Fruit fly (Drosophila melanogaster) whole organism, wandering third instar larva: ENCODE results near the gene lft.

Experiments used
- Vsx2 ChIP-seq: fragments of 200-300, 225-300 bp; sonication (Bioruptor generic); optimal IDR thresholded peaks from 2 replicates; lab custom pipeline; 2018; ENCODE audit warnings: missing biosample characterization, missing genetic modification characterization; ENCODE audit not compliant: partially characterized antibody
- psq ChIP-seq: fragments of 200-800 bp; sonication (Bioruptor generic); optimal IDR thresholded peaks from 3 replicates; lab custom pipeline; 2017; ENCODE audit warnings: missing biosample characterization, mild to moderate bottlenecking, missing genetic modification characterization, moderate library complexity

DNA sequence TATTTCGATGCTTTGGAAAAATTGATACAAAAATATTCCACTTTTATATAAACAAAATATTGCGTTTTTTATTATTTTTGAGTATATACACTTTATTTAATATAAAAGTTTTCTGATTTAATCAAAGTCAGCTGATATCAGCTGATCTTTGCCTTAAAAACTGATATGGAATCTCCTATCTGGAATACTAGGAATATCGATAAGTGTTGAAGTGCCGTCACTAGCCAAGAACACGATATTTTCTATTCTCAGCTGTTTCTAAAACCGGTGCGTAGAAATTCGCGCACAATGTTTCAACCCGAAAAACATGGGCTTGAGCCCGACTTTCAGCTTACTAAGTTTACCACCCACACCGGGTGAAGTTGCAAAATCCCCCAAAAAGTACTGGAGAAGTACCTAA is 21.8 kb upstream of the lft start, which contains the start of gene Sps2:
- TF ChIP-seq psq (GFP tag; lab: Kevin White, UChicago) (no peak), Vsx2 (no peak)
